Worm (Caenorhabditis elegans) whole organism, L4 larva: ENCODE measurements around the gene tsfm-1.

ENCODE experiments used
- D1046.2 ChIP-seq: fragments of 200-800 bp; sonication (Bioruptor generic); IDR thresholded peaks from 2 replicates; pipeline ENCODE4 v1.3.6; 2022; ENCODE audit warnings: missing genetic modification characterization, missing compliant biosample characterization
- F10B5.3 ChIP-seq: sonication (generic microtip); optimal IDR thresholded peaks from 2 replicates; lab custom pipeline; 2016; ENCODE audit warnings: mild to moderate bottlenecking, missing genetic modification characterization, missing compliant biosample characterization
- F37D6.2 ChIP-seq: sonication (generic microtip); optimal IDR thresholded peaks from 2 replicates; lab custom pipeline; 2016; ENCODE audit warnings: mild to moderate bottlenecking, missing genetic modification characterization, missing compliant biosample characterization
- T26A8.4 ChIP-seq: fragments of 200-800 bp; sonication (Bioruptor generic); IDR thresholded peaks from 2 replicates; pipeline ENCODE4 v1.3.6; 2022; ENCODE audit warnings: missing genetic modification characterization, missing compliant biosample characterization
- Y5F2A.4 ChIP-seq: fragments of 200-800 bp; sonication (Bioruptor generic); optimal IDR thresholded peaks from 2 replicates; lab custom pipeline; 2018; ENCODE audit warnings: mild to moderate bottlenecking, missing genetic modification characterization, missing compliant biosample characterization
- ZK546.5 ChIP-seq, 2 experiments: sonication (generic microtip); optimal IDR thresholded peaks; 2 replicates each; lab custom pipeline; 2017; ENCODE audit warnings: missing biosample characterization in 2 of 2, missing genetic modification characterization in 2 of 2
- arid-1 ChIP-seq: fragments of 200-800 bp; sonication (Bioruptor generic); conservative IDR thresholded peaks from 2 replicates; pipeline ENCODE4 v1.3.6; 2022; ENCODE audit warnings: missing genetic modification reagents, missing genetic modification characterization, missing compliant biosample characterization
- ceh-20 ChIP-seq: fragments of 200-800 bp; sonication (Bioruptor generic); IDR thresholded peaks from 2 replicates; pipeline ENCODE4 v1.3.6; 2022; ENCODE audit warnings: missing genetic modification reagents, missing genetic modification characterization, missing compliant biosample characterization
- daf-16 ChIP-seq, 3 experiments: sonication (generic microtip); optimal IDR thresholded peaks; 2 replicates each; lab custom pipeline; 2016 to 2017; ENCODE audit warnings: missing genetic modification characterization in 3 of 3, missing genetic modification reagents in 3 of 3, mild to moderate bottlenecking in 2 of 3, missing compliant biosample characterization in 2 of 3, missing biosample characterization in 1 of 3, moderate library complexity in 1 of 3
- dmd-6 ChIP-seq: fragments of 200-800 bp; sonication (Bioruptor generic); IDR thresholded peaks from 2 replicates; pipeline ENCODE4 v1.3.6; 2022; ENCODE audit warnings: missing genetic modification reagents, missing genetic modification characterization, missing compliant biosample characterization
- dmd-8 ChIP-seq: fragments of 200-800 bp; sonication (Bioruptor generic); IDR thresholded peaks from 2 replicates; pipeline ENCODE4 v1.3.6; 2022; ENCODE audit warnings: missing genetic modification characterization, missing compliant biosample characterization
- dpl-1 ChIP-seq: fragments of 150-350 bp; optimal IDR thresholded peaks from 2 replicates; lab custom pipeline; 2014; ENCODE audit warnings: missing biosample characterization, missing genetic modification reagents, missing genetic modification characterization
- dve-1 ChIP-seq: sonication (generic microtip); optimal IDR thresholded peaks from 2 replicates; lab custom pipeline; 2017; ENCODE audit warnings: antibody characterized with exemption, mild to moderate bottlenecking, missing genetic modification characterization, missing compliant biosample characterization; ENCODE audit not compliant: insufficient read depth
- egl-27 ChIP-seq: sonication (generic microtip); optimal IDR thresholded peaks from 3 replicates; lab custom pipeline; 2017; ENCODE audit warnings: missing biosample characterization, missing genetic modification reagents, missing genetic modification characterization
- hif-1 ChIP-seq, 2 experiments: sonication (generic microtip); optimal IDR thresholded peaks; 2 replicates each; lab custom pipeline; 2016 to 2017; ENCODE audit warnings: missing compliant biosample characterization in 2 of 2, missing genetic modification characterization in 2 of 2, missing genetic modification reagents in 2 of 2, missing genotype in 2 of 2, mild to moderate bottlenecking in 1 of 2
- hlh-11 ChIP-seq: fragments of 200-800 bp; sonication (Bioruptor generic); optimal IDR thresholded peaks from 2 replicates; lab custom pipeline; 2018; ENCODE audit warnings: mild to moderate bottlenecking, missing genetic modification characterization, missing compliant biosample characterization
- lin-13 ChIP-seq: fragments of 150-350 bp; optimal IDR thresholded peaks from 2 replicates; lab custom pipeline; 2014; ENCODE audit warnings: missing biosample characterization, missing genetic modification reagents, missing genetic modification characterization
- lin-15B ChIP-seq: fragments of 150-350 bp; sonication (generic microtip); optimal IDR thresholded peaks from 3 replicates; lab custom pipeline; 2014; ENCODE audit warnings: missing biosample characterization, missing genetic modification characterization
- lin-29 ChIP-seq: fragments of 200-800 bp; sonication (Bioruptor generic); IDR thresholded peaks from 2 replicates; pipeline ENCODE4 v1.3.6; 2022; ENCODE audit warnings: missing genetic modification reagents, missing genetic modification characterization, missing compliant biosample characterization
- lin-38 ChIP-seq: fragments of 200-800 bp; sonication (Bioruptor generic); IDR thresholded peaks from 2 replicates; pipeline ENCODE4 v1.3.6; 2022; ENCODE audit warnings: missing genetic modification reagents, missing genetic modification characterization, missing compliant biosample characterization
- madf-9 ChIP-seq: fragments of 200-800 bp; sonication (Bioruptor generic); conservative IDR thresholded peaks from 2 replicates; pipeline ENCODE4 v1.3.6; 2022; ENCODE audit warnings: missing genetic modification reagents, missing genetic modification characterization, missing compliant biosample characterization
- mdl-1 ChIP-seq, 2 experiments: fragments of 150-350 bp in 1 of 2; sonication (generic microtip) in 1 of 2; optimal IDR thresholded peaks; 2 replicates each; lab custom pipeline; 2014 to 2017; ENCODE audit warnings: missing biosample characterization in 2 of 2, missing genetic modification characterization in 2 of 2
- mes-2 ChIP-seq: sonication (generic microtip); optimal IDR thresholded peaks from 2 replicates; lab custom pipeline; 2016; ENCODE audit warnings: missing genotype, mild to moderate bottlenecking, missing genetic modification characterization, missing compliant biosample characterization; ENCODE audit not compliant: poor library complexity, severe bottlenecking
- mxl-3 ChIP-seq: fragments of 200-800 bp; sonication (Bioruptor generic); optimal IDR thresholded peaks from 2 replicates; lab custom pipeline; 2018; ENCODE audit warnings: mild to moderate bottlenecking, missing genetic modification characterization, missing compliant biosample characterization
- nhr-10 ChIP-seq: fragments of 150-350 bp; optimal IDR thresholded peaks from 2 replicates; lab custom pipeline; 2014; ENCODE audit warnings: missing biosample characterization, missing genetic modification characterization
- nhr-111 ChIP-seq: fragments of 200-800 bp; sonication (Bioruptor generic); optimal IDR thresholded peaks from 2 replicates; lab custom pipeline; 2018; ENCODE audit warnings: mild to moderate bottlenecking, missing genetic modification characterization, missing compliant biosample characterization
- nhr-237 ChIP-seq: sonication (generic microtip); optimal IDR thresholded peaks from 2 replicates; lab custom pipeline; 2017; ENCODE audit warnings: missing biosample characterization, missing genetic modification characterization
- nhr-28 ChIP-seq: fragments of 150-350 bp; optimal IDR thresholded peaks from 2 replicates; lab custom pipeline; 2014; ENCODE audit warnings: missing biosample characterization, missing genetic modification characterization
- nhr-41 ChIP-seq: fragments of 200-800 bp; sonication (Bioruptor generic); IDR thresholded peaks from 2 replicates; pipeline ENCODE4 v1.3.6; 2022; ENCODE audit warnings: missing genetic modification reagents, missing genetic modification characterization, missing compliant biosample characterization
- nhr-42 ChIP-seq: fragments of 200-800 bp; sonication (Bioruptor generic); IDR thresholded peaks from 2 replicates; pipeline ENCODE4 v1.3.6; 2022; ENCODE audit warnings: missing genetic modification characterization, missing compliant biosample characterization
- nhr-48 ChIP-seq: sonication (generic microtip); optimal IDR thresholded peaks from 2 replicates; lab custom pipeline; 2016; ENCODE audit warnings: mild to moderate bottlenecking, missing genetic modification characterization, missing compliant biosample characterization
- nhr-77 ChIP-seq: fragments of 150-350 bp; optimal IDR thresholded peaks from 2 replicates; lab custom pipeline; 2014; ENCODE audit warnings: missing biosample characterization, missing genetic modification characterization
- pqm-1 ChIP-seq: sonication (generic microtip); optimal IDR thresholded peaks from 2 replicates; lab custom pipeline; 2017; ENCODE audit warnings: missing biosample characterization, missing genetic modification characterization
- rbr-2 ChIP-seq: sonication (generic microtip); optimal IDR thresholded peaks from 2 replicates; lab custom pipeline; 2016; ENCODE audit warnings: missing genotype, missing genetic modification characterization, missing compliant biosample characterization
- set-16 ChIP-seq: fragments of 200-800 bp; sonication (Bioruptor generic); IDR thresholded peaks from 2 replicates; pipeline ENCODE4 v1.3.6; 2022; ENCODE audit warnings: missing genetic modification reagents, missing genetic modification characterization, missing compliant biosample characterization
- snpc-1.2 ChIP-seq: fragments of 200-800 bp; sonication (Bioruptor generic); IDR thresholded peaks from 2 replicates; pipeline ENCODE4 v1.3.6; 2022; ENCODE audit warnings: missing genetic modification reagents, missing genetic modification characterization, missing compliant biosample characterization
- snpc-4 ChIP-seq: fragments of 150-350 bp; optimal IDR thresholded peaks from 2 replicates; lab custom pipeline; 2014; ENCODE audit warnings: missing biosample characterization, missing genetic modification characterization
- spr-1 ChIP-seq: sonication (generic microtip); optimal IDR thresholded peaks from 2 replicates; lab custom pipeline; 2016; ENCODE audit warnings: mild to moderate bottlenecking, missing genetic modification characterization, missing compliant biosample characterization
- tra-1 ChIP-seq: fragments of 200-800 bp; sonication (Bioruptor generic); IDR thresholded peaks from 2 replicates; pipeline ENCODE4 v1.3.6; 2022; ENCODE audit warnings: missing genetic modification reagents, missing genetic modification characterization, missing compliant biosample characterization
- unc-62 ChIP-seq, 3 experiments: fragments of 150-350 bp in 1 of 3; sonication (generic microtip); optimal IDR thresholded peaks in 2 of 3; peaks in 1 of 3; 1 replicate in 1 of 3; 2 replicates in 2 of 3; lab custom pipeline; 2014 to 2017; ENCODE audit warnings: missing biosample characterization in 3 of 3, missing genetic modification characterization in 3 of 3, missing genetic modification reagents in 3 of 3, missing genotype in 1 of 3
- vab-7 ChIP-seq: fragments of 200-800 bp; sonication (Bioruptor generic); IDR thresholded peaks from 2 replicates; pipeline ENCODE4 v1.3.6; 2022; ENCODE audit warnings: missing genetic modification reagents, missing genetic modification characterization, missing compliant biosample characterization
- zip-2 ChIP-seq: fragments of 150-350 bp; optimal IDR thresholded peaks from 2 replicates; lab custom pipeline; 2014; ENCODE audit warnings: missing biosample characterization, missing genetic modification characterization
- ztf-11 ChIP-seq: fragments of 150-350 bp; optimal IDR thresholded peaks from 2 replicates; lab custom pipeline; 2014; ENCODE audit warnings: missing biosample characterization, missing genetic modification characterization
- ztf-7 ChIP-seq: fragments of 150-350 bp; optimal IDR thresholded peaks from 2 replicates; lab custom pipeline; 2014; ENCODE audit warnings: missing biosample characterization, missing genetic modification characterization

tsfm-1 gene

ce11 chrV:12296122-12296521 lies 24.8 kb upstream of the tsfm-1 start:
- TF ChIP-seq lin-15B (no peak), F37D6.2 (tag; lab: Kevin White, UChicago) (no peak), snpc-4 (tag; lab: Kevin White, UChicago) (no peak), daf-16 (GFP tag; optimal IDR thresholded peaks at IDR 0.05; lab: Kevin White, UChicago) (no peak), daf-16 (tag; optimal IDR thresholded peaks at IDR 0.05; lab: Kevin White, UChicago) (peak; percentile 43), dve-1 (tag; lab: Kevin White, UChicago) (peak; percentile 22), nhr-41 (no peak), nhr-111 (no peak), nhr-77 (tag; lab: Kevin White, UChicago) (peak; percentile 18), F10B5.3 (no peak), lin-13 (GFP tag; lab: Kevin White, UChicago) (no peak), set-16 (GFP tag; lab: Robert Waterston, UW) (no peak), ztf-11 (tag; lab: Kevin White, UChicago) (no peak), tra-1 (GFP tag; lab: Robert Waterston, UW) (no peak), nhr-10 (tag; lab: Kevin White, UChicago) (no peak), ztf-7 (no peak), pqm-1 (tag; lab: Kevin White, UChicago) (peak; percentile 51), Y5F2A.4 (GFP tag; lab: Kevin White, UChicago) (no peak), dmd-6 (0 out of 2 replicates have a peak, but pooled peaks have one; percentile 25), egl-27 (tag; lab: Kevin White, UChicago) (no peak), zip-2 (tag; lab: Kevin White, UChicago) (no peak), nhr-28 (tag; lab: Kevin White, UChicago) (peak; percentile 29), mes-2 (no peak)

- TF ChIP-seq arid-1 (GFP tag; lab: Robert Waterston, UW), result no peak
- TF ChIP-seq lin-29 (GFP tag; lab: Robert Waterston, UW), result no peak
- no peak for TF ChIP-seq rbr-2 (tag; lab: Kevin White, UChicago)
- no peak for TF ChIP-seq lin-15B
Measured at ce11 chrV:12295520-12295919, 24.2 kb upstream of the tsfm-1 start.

ce11 chrV:12295015-12295414 lies 23.7 kb upstream of the tsfm-1 start:
- TF ChIP-seq mxl-3 (GFP tag; lab: Kevin White, UChicago) (peak; percentile 47), nhr-237 (tag; lab: Kevin White, UChicago) (no peak), unc-62 (GFP tag; optimal IDR thresholded peaks at IDR 0.05 in 1 of 2; lab: Kevin White, UChicago) (peak in 1 of 2 experiments; percentile 93), unc-62 (tag; optimal IDR thresholded peaks at IDR 0.05; lab: Kevin White, UChicago) (no peak), nhr-28 (tag; lab: Kevin White, UChicago) (peak; percentile 44), mdl-1 (tag; optimal IDR thresholded peaks at IDR 0.05; lab: Kevin White, UChicago) (peak in 1 of 2 experiments; percentile 39), hlh-11 (tag; lab: Kevin White, UChicago) (peak; percentile 8)

DNA sequence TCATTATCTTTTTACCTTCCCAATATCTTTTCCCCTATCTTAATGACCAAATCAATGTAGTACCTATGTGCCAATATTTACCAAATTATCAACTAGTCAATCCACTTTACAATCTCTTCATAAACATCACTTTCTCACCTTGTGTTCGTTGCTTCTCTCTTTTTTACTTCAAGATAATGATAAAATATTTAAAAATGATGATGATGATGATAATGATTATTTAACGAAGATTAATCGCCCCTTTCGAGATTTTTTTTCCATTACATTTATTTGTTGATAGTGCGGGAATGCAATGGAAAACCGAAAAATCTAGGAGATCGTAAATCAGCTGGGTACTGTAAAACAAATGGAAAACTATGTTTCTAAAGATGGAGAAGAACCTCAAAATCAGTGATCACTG lies 22.7 kb upstream of the tsfm-1 start:
- TF ChIP-seq T26A8.4 (GFP tag; lab: Robert Waterston, UW), result no peak
- TF ChIP-seq snpc-4 (tag; lab: Kevin White, UChicago), result no peak
- TF ChIP-seq dmd-8 (GFP tag; lab: Robert Waterston, UW), result no peak
- TF ChIP-seq ceh-20 (GFP tag; lab: Robert Waterston, UW), result peak; percentile 34; the same call in 1 of the 2 replicates
- no peak for TF ChIP-seq spr-1 (tag; lab: Kevin White, UChicago)
- TF ChIP-seq ZK546.5 (tag; optimal IDR thresholded peaks at IDR 0.05; lab: Kevin White, UChicago), result no peak
- no peak for TF ChIP-seq lin-38 (GFP tag; lab: Robert Waterston, UW)
- TF ChIP-seq nhr-237 (tag; lab: Kevin White, UChicago), result no peak
- TF ChIP-seq lin-13 (GFP tag; lab: Kevin White, UChicago), result no peak
- no peak for TF ChIP-seq nhr-48
- no peak for TF ChIP-seq mxl-3 (GFP tag; lab: Kevin White, UChicago)
- TF ChIP-seq D1046.2 (GFP tag; lab: Robert Waterston, UW), result no peak
- no peak for TF ChIP-seq hif-1 (tag; optimal IDR thresholded peaks at IDR 0.05; lab: Kevin White, UChicago)
- no peak for TF ChIP-seq snpc-1.2 (GFP tag; lab: Robert Waterston, UW)
- TF ChIP-seq unc-62 (GFP tag; optimal IDR thresholded peaks at IDR 0.05 in 1 of 2; lab: Kevin White, UChicago), result peak in 1 of 2 experiments; percentile 79
- TF ChIP-seq unc-62 (tag; optimal IDR thresholded peaks at IDR 0.05; lab: Kevin White, UChicago), result no peak
- TF ChIP-seq vab-7 (GFP tag; lab: Robert Waterston, UW), result no peak
- no peak for TF ChIP-seq nhr-10 (tag; lab: Kevin White, UChicago)
- TF ChIP-seq F10B5.3, result no peak
- TF ChIP-seq dpl-1 (GFP tag; lab: Kevin White, UChicago), result no peak
- no peak for TF ChIP-seq nhr-42 (GFP tag; lab: Robert Waterston, UW)
- peak; percentile 32 for TF ChIP-seq nhr-28 (tag; lab: Kevin White, UChicago)
- TF ChIP-seq madf-9 (GFP tag; lab: Robert Waterston, UW), result no peak
- no peak for TF ChIP-seq lin-29 (GFP tag; lab: Robert Waterston, UW)
- TF ChIP-seq tra-1 (GFP tag; lab: Robert Waterston, UW), result 0 out of 2 replicates have a peak, but pooled peaks have one; percentile 26
